Fruit fly (Drosophila melanogaster) whole organism, embryonic: ENCODE data around the gene RpS29.
A peak's percentile ranks its signal among the peaks of the same experiment; 100 is the strongest.

Experiments used
- Ada2b ChIP-seq: fragments of 200-800 bp; sonication (Bioruptor generic); IDR thresholded peaks from 2 replicates; pipeline ENCODE4 v1.3.6; 2022; ENCODE audit warnings: missing biosample characterization, missing genetic modification characterization
- Adf1 ChIP-seq: fragments of 200-800 bp; sonication (Bioruptor generic); IDR thresholded peaks from 2 replicates; pipeline ENCODE4 v1.3.6; 2022; ENCODE audit warnings: missing biosample characterization, missing genetic modification characterization
- Antp ChIP-seq: fragments of 200-800 bp; sonication (Bioruptor generic); optimal IDR thresholded peaks from 3 replicates; lab custom pipeline; 2016; ENCODE audit warnings: missing biosample characterization, missing genetic modification characterization
- B-H2 ChIP-seq: fragments of 200-800 bp; sonication (Bioruptor generic); optimal IDR thresholded peaks from 2 replicates; lab custom pipeline; 2018; ENCODE audit warnings: missing biosample characterization, mild to moderate bottlenecking, missing genetic modification characterization
- CG10431 ChIP-seq: fragments of 200-800 bp; sonication (Bioruptor generic); optimal IDR thresholded peaks from 3 replicates; lab custom pipeline; 2018; ENCODE audit warnings: missing biosample characterization, mild to moderate bottlenecking, missing genetic modification characterization
- CG10543 ChIP-seq: fragments of 200-800 bp; sonication (Bioruptor generic); optimal IDR thresholded peaks from 3 replicates; lab custom pipeline; 2017; ENCODE audit warnings: missing biosample characterization, mild to moderate bottlenecking, missing genetic modification characterization, moderate library complexity
- CG10565 ChIP-seq: fragments of 200-800 bp; sonication (Bioruptor generic); optimal IDR thresholded peaks from 3 replicates; lab custom pipeline; 2016; ENCODE audit warnings: missing biosample characterization, mild to moderate bottlenecking, missing genetic modification characterization
- CG11093 ChIP-seq: fragments of 200-800 bp; sonication (Bioruptor generic); IDR thresholded peaks from 3 replicates; pipeline ENCODE4 v1.3.6; 2022; ENCODE audit warnings: missing biosample characterization, missing genetic modification characterization
- CG11695 ChIP-seq: fragments of 200-800 bp; sonication (Bioruptor generic); IDR thresholded peaks from 3 replicates; pipeline ENCODE4 v1.3.6; 2022; ENCODE audit warnings: missing biosample characterization, missing genetic modification characterization
- CG12071 ChIP-seq: fragments of 200-800 bp; sonication (Bioruptor generic); optimal IDR thresholded peaks from 3 replicates; lab custom pipeline; 2018; ENCODE audit warnings: missing biosample characterization, mild to moderate bottlenecking, missing genetic modification characterization
- CG12155 ChIP-seq: fragments of 200-800 bp; sonication (Bioruptor generic); optimal IDR thresholded peaks from 3 replicates; lab custom pipeline; 2016; ENCODE audit warnings: missing biosample characterization, missing genetic modification characterization
- CG13894 ChIP-seq: fragments of 200-800 bp; sonication (Bioruptor generic); optimal IDR thresholded peaks from 3 replicates; lab custom pipeline; 2018; ENCODE audit warnings: missing biosample characterization, mild to moderate bottlenecking, missing genetic modification characterization, moderate library complexity
- CG15073 ChIP-seq: fragments of 200-800 bp; sonication (Bioruptor generic); optimal IDR thresholded peaks from 2 replicates; lab custom pipeline; 2016; ENCODE audit warnings: missing biosample characterization, missing genetic modification characterization
- CG1529 ChIP-seq: fragments of 200-800 bp; sonication (Bioruptor generic); optimal IDR thresholded peaks from 3 replicates; lab custom pipeline; 2018; ENCODE audit warnings: missing biosample characterization, missing genetic modification characterization
- CG16815 ChIP-seq: fragments of 200-800 bp; sonication (Bioruptor generic); optimal IDR thresholded peaks from 3 replicates; lab custom pipeline; 2017; ENCODE audit warnings: missing biosample characterization, mild to moderate bottlenecking, missing genetic modification characterization
- CG17361 ChIP-seq: fragments of 200-800 bp; sonication (Bioruptor generic); IDR thresholded peaks from 3 replicates; pipeline ENCODE4 v1.3.6; 2022; ENCODE audit warnings: missing biosample characterization, missing genetic modification characterization
- CG31224 ChIP-seq: fragments of 200-800 bp; sonication (Bioruptor generic); IDR thresholded peaks from 2 replicates; pipeline ENCODE4 v1.3.6; 2022; ENCODE audit warnings: missing biosample characterization, missing genetic modification characterization
- CG32767 ChIP-seq: fragments of 200-800 bp; sonication (Bioruptor generic); IDR thresholded peaks from 2 replicates; pipeline ENCODE4 v1.3.6; 2022; ENCODE audit warnings: missing biosample characterization, missing genetic modification characterization
- CG4730 ChIP-seq: fragments of 200-800 bp; sonication (Bioruptor generic); IDR thresholded peaks from 2 replicates; pipeline ENCODE4 v1.3.6; 2022; ENCODE audit warnings: missing biosample characterization, missing genetic modification characterization
- CG7786 ChIP-seq: fragments of 200-800 bp; sonication (Bioruptor generic); optimal IDR thresholded peaks from 2 replicates; lab custom pipeline; 2016; ENCODE audit warnings: missing biosample characterization, missing genetic modification characterization
- CG7963 ChIP-seq: fragments of 200-800 bp; sonication (Bioruptor generic); IDR thresholded peaks from 3 replicates; pipeline ENCODE4 v1.3.6; 2022; ENCODE audit warnings: missing biosample characterization, missing genetic modification characterization; ENCODE audit not compliant: partially characterized antibody
- CG9797 ChIP-seq: fragments of 200-800 bp; sonication (Bioruptor generic); optimal IDR thresholded peaks from 3 replicates; lab custom pipeline; 2018; ENCODE audit warnings: missing biosample characterization, mild to moderate bottlenecking, missing genetic modification characterization
- CrebB ChIP-seq: fragments of 200-800 bp; sonication (Bioruptor generic); optimal IDR thresholded peaks from 3 replicates; lab custom pipeline; 2018; ENCODE audit warnings: missing biosample characterization, mild to moderate bottlenecking, missing genetic modification characterization
- Dp ChIP-seq: fragments of 200-800 bp; sonication (Bioruptor generic); optimal IDR thresholded peaks from 2 replicates; lab custom pipeline; 2018; ENCODE audit warnings: missing biosample characterization, mild to moderate bottlenecking, missing genetic modification characterization, moderate library complexity
- Fer3 ChIP-seq: fragments of 200-800 bp; sonication (Bioruptor generic); optimal IDR thresholded peaks from 2 replicates; lab custom pipeline; 2018; ENCODE audit warnings: missing biosample characterization, mild to moderate bottlenecking, missing genetic modification characterization, moderate library complexity
- HLH4C ChIP-seq: fragments of 200-800 bp; sonication (Bioruptor generic); IDR thresholded peaks from 3 replicates; pipeline ENCODE4 v1.3.6; 2022; ENCODE audit warnings: missing biosample characterization, missing genetic modification characterization; ENCODE audit not compliant: partially characterized antibody
- Mad ChIP-seq: fragments of 200-800 bp; sonication (Bioruptor generic); optimal IDR thresholded peaks from 2 replicates; lab custom pipeline; 2016; ENCODE audit warnings: missing biosample characterization, missing genetic modification characterization
- Meics ChIP-seq: fragments of 200-800 bp; sonication (Bioruptor generic); optimal IDR thresholded peaks from 2 replicates; lab custom pipeline; 2017; ENCODE audit warnings: missing biosample characterization, mild to moderate bottlenecking, missing genetic modification characterization
- NC2α ChIP-seq: fragments of 200-800 bp; sonication (Bioruptor generic); optimal IDR thresholded peaks from 2 replicates; lab custom pipeline; 2016; ENCODE audit warnings: missing biosample characterization, missing genetic modification characterization
- Oaz ChIP-seq: fragments of 200-800 bp; sonication (Bioruptor generic); IDR thresholded peaks from 2 replicates; pipeline ENCODE4 v1.3.6; 2022; ENCODE audit warnings: missing biosample characterization, missing genetic modification characterization
- Rfx ChIP-seq: fragments of 200-800 bp; sonication (Bioruptor generic); IDR thresholded peaks from 2 replicates; pipeline ENCODE4 v1.3.6; 2022; ENCODE audit warnings: missing biosample characterization, missing genetic modification characterization
- Side ChIP-seq: fragments of 200-800 bp; sonication (Bioruptor generic); optimal IDR thresholded peaks from 2 replicates; lab custom pipeline; 2016; ENCODE audit warnings: missing biosample characterization, missing genetic modification characterization
- Sox102F ChIP-seq: fragments of 200-800 bp; sonication (Bioruptor generic); optimal IDR thresholded peaks from 2 replicates; lab custom pipeline; 2018; ENCODE audit warnings: missing biosample characterization, mild to moderate bottlenecking, missing genetic modification characterization, moderate library complexity
- Usf ChIP-seq: fragments of 200-800 bp; sonication (Bioruptor generic); optimal IDR thresholded peaks from 2 replicates; lab custom pipeline; 2017; ENCODE audit warnings: missing genotype, missing biosample characterization, missing genetic modification characterization
- bbx ChIP-seq: fragments of 200-800 bp; sonication (Bioruptor generic); IDR thresholded peaks from 2 replicates; pipeline ENCODE4 v1.3.6; 2022; ENCODE audit warnings: missing biosample characterization, missing genetic modification characterization; ENCODE audit not compliant: partially characterized antibody
- cad ChIP-seq: fragments of >200 bp; optimal IDR thresholded peaks from 2 replicates; lab custom pipeline; 2017; ENCODE audit warnings: missing biosample characterization, missing genetic modification characterization
- ewg ChIP-seq: fragments of 200-800 bp; sonication (Bioruptor generic); optimal IDR thresholded peaks from 3 replicates; lab custom pipeline; 2017; ENCODE audit warnings: mild to moderate bottlenecking, missing biosample characterization, missing genetic modification reagents, missing genetic modification characterization
- lab ChIP-seq: fragments of 200-800 bp; sonication (Bioruptor generic); optimal IDR thresholded peaks from 3 replicates; lab custom pipeline; 2017; ENCODE audit warnings: missing biosample characterization, missing genetic modification characterization, mild to moderate bottlenecking, moderate library complexity, missing genetic modification reagents
- lbe ChIP-seq: fragments of 200-800 bp; sonication (Bioruptor generic); optimal IDR thresholded peaks from 2 replicates; lab custom pipeline; 2016; ENCODE audit warnings: missing biosample characterization, mild to moderate bottlenecking, missing genetic modification characterization
- nom ChIP-seq: fragments of 200-800 bp; sonication (Bioruptor generic); optimal IDR thresholded peaks from 2 replicates; lab custom pipeline; 2017; ENCODE audit warnings: missing biosample characterization, missing genetic modification characterization, mild to moderate bottlenecking, moderate library complexity, missing genetic modification reagents
- org-1 ChIP-seq: fragments of 200-800 bp; sonication (Bioruptor generic); optimal IDR thresholded peaks from 2 replicates; lab custom pipeline; 2017; ENCODE audit warnings: missing biosample characterization, missing genetic modification characterization
- pho ChIP-seq: fragments of 200-800 bp; sonication (Bioruptor generic); optimal IDR thresholded peaks from 2 replicates; lab custom pipeline; 2016; ENCODE audit warnings: missing biosample characterization, missing genetic modification characterization
- ro ChIP-seq: fragments of 200-800 bp; sonication (Bioruptor generic); IDR thresholded peaks from 2 replicates; pipeline ENCODE4 v1.3.6; 2022; ENCODE audit warnings: missing biosample characterization, missing genetic modification characterization
- seq ChIP-seq: fragments of 200-800 bp; sonication (Bioruptor generic); IDR thresholded peaks from 2 replicates; pipeline ENCODE4 v1.3.6; 2022; ENCODE audit warnings: missing biosample characterization, missing genetic modification characterization
- stc ChIP-seq: fragments of 200-800 bp; sonication (Bioruptor generic); IDR thresholded peaks from 2 replicates; pipeline ENCODE4 v1.3.6; 2022; ENCODE audit warnings: missing biosample characterization, missing genetic modification characterization
- twi ChIP-seq: fragments of 200-800 bp; optimal IDR thresholded peaks from 2 replicates; lab custom pipeline; 2019; ENCODE audit warnings: missing biosample characterization, mild to moderate bottlenecking, missing genetic modification characterization, moderate library complexity
- usp ChIP-seq: fragments of >200 bp; optimal IDR thresholded peaks from 2 replicates; lab custom pipeline; 2017; ENCODE audit warnings: missing biosample characterization, missing genetic modification characterization
- vfl ChIP-seq: fragments of 200-800 bp; sonication (Bioruptor generic); optimal IDR thresholded peaks from 2 replicates; lab custom pipeline; 2016; ENCODE audit warnings: missing biosample characterization, missing genetic modification characterization
- vvl ChIP-seq: fragments of 200-800 bp; sonication (Bioruptor generic); IDR thresholded peaks from 2 replicates; pipeline ENCODE4 v1.3.6; 2022; ENCODE audit warnings: missing biosample characterization, missing genetic modification characterization

The RpS29 gene

DNA sequence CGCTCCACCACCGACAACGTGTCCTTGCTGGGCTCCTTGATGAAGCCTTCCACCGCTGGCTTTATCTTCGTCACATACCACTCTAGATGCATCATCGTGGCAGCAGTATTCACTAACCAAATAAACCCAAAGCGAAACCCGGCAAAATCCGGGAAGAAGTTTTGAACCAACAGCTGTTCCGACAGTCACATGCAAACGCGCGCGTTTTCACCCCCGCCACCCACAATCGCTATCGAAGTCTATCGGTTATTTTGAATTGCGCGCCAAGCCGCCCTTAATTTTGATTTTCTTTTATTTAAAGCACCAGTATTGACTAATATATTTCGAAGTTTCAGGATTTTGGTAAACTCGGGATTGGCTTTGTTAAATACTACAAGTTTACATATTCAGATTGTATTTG is 23.4 kb upstream of the RpS29 start, which contains the start of gene Tti1 (continued):
- TF ChIP-seq seq (no peak), twi (no peak), CG10565 (no peak), CG31224 (GFP tag; lab: Robert Waterston, UW) (no peak), CG10431 (no peak), Mad (no peak), Usf (GFP tag; lab: Kevin White, UChicago) (no peak), bbx (peak; percentile 67), CG7963 (GFP tag; lab: Robert Waterston, UW) (0 out of 3 replicates have a peak, but pooled peaks have one; percentile 48), CG11093 (GFP tag; lab: Robert Waterston, UW) (no peak), Antp (GFP tag; lab: Kevin White, UChicago) (no peak), pho (GFP tag; lab: Kevin White, UChicago) (no peak), lbe (GFP tag; lab: Kevin White, UChicago) (no peak), CG32767 (no peak), Sox102F (GFP tag; lab: Kevin White, UChicago) (no peak), CG4730 (GFP tag; lab: Robert Waterston, UW) (no peak), B-H2 (GFP tag; lab: Kevin White, UChicago) (no peak), vfl (GFP tag; lab: Kevin White, UChicago) (no peak), vvl (GFP tag; lab: Robert Waterston, UW) (no peak), Ada2b (GFP tag; lab: Robert Waterston, UW) (no peak), stc (no peak), CG17361 (GFP tag; lab: Robert Waterston, UW) (no peak), CG12071 (no peak), Side (GFP tag; lab: Kevin White, UChicago) (no peak), usp (GFP tag; lab: Kevin White, UChicago) (no peak), lab (no peak), ewg (no peak), org-1 (GFP tag; lab: Kevin White, UChicago) (no peak), CG16815 (no peak), CG12155 (GFP tag; lab: Kevin White, UChicago) (no peak), CG13894 (no peak), CrebB (no peak), Dp (GFP tag; lab: Kevin White, UChicago) (peak; percentile 86), HLH4C (peak; percentile 64), ro (GFP tag; lab: Robert Waterston, UW) (no peak), CG9797 (GFP tag; lab: Kevin White, UChicago) (no peak), Oaz (GFP tag; lab: Robert Waterston, UW) (no peak), nom (GFP tag; lab: Kevin White, UChicago) (no peak), Meics (no peak), Adf1 (GFP tag; lab: Robert Waterston, UW) (no peak), CG1529 (GFP tag; lab: Kevin White, UChicago) (no peak), Fer3 (no peak), cad (no peak), CG7786 (GFP tag; lab: Kevin White, UChicago) (no peak), NC2α (GFP tag; lab: Kevin White, UChicago) (no peak), Rfx (no peak), CG11695 (GFP tag; lab: Robert Waterston, UW) (no peak), CG10543 (no peak), CG15073 (GFP tag; lab: Kevin White, UChicago) (no peak)
